Worm (Caenorhabditis elegans) whole organism, L2 larva: ENCODE measurements around the gene R04B5.11.

Source experiments
- alr-1 ChIP-seq: fragments of 150-350 bp; optimal IDR thresholded peaks from 2 replicates; lab custom pipeline; 2014; ENCODE audit warnings: missing biosample characterization, missing genetic modification characterization
- ceh-16 ChIP-seq: fragments of 150-350 bp; optimal IDR thresholded peaks from 2 replicates; lab custom pipeline; 2014; ENCODE audit warnings: missing biosample characterization, missing genetic modification characterization
- ceh-82 ChIP-seq: fragments of 150-350 bp; optimal IDR thresholded peaks from 2 replicates; lab custom pipeline; 2014; ENCODE audit warnings: missing biosample characterization, missing genetic modification characterization
- crh-2 ChIP-seq: sonication (generic microtip); optimal IDR thresholded peaks from 2 replicates; lab custom pipeline; 2017; ENCODE audit warnings: missing biosample characterization, missing genetic modification characterization
- lin-13 ChIP-seq: fragments of 150-350 bp; optimal IDR thresholded peaks from 2 replicates; lab custom pipeline; 2014; ENCODE audit warnings: missing biosample characterization, missing genetic modification reagents, missing genetic modification characterization
- lin-39 ChIP-seq: fragments of 150-350 bp; optimal IDR thresholded peaks from 2 replicates; lab custom pipeline; 2014; ENCODE audit warnings: missing biosample characterization, missing genetic modification reagents, missing genetic modification characterization
- lsy-2 ChIP-seq, 2 experiments: fragments of 150-350 bp in 1 of 2; sonication (generic microtip) in 1 of 2; optimal IDR thresholded peaks; 2 replicates each; lab custom pipeline; 2014 to 2017; ENCODE audit warnings: missing biosample characterization in 2 of 2, missing genetic modification characterization in 2 of 2
- mdl-1 ChIP-seq, 2 experiments: fragments of 150-350 bp in 1 of 2; sonication (generic microtip) in 1 of 2; optimal IDR thresholded peaks; 2 replicates each; lab custom pipeline; 2017; ENCODE audit warnings: missing biosample characterization in 2 of 2, missing genetic modification characterization in 2 of 2
- nhr-6 ChIP-seq: fragments of 150-350 bp; optimal IDR thresholded peaks from 2 replicates; lab custom pipeline; 2014; ENCODE audit warnings: missing biosample characterization, missing genetic modification characterization
- sma-9 ChIP-seq, 2 experiments: fragments of 150-350 bp in 1 of 2; sonication (generic microtip) in 1 of 2; optimal IDR thresholded peaks; 2 replicates each; lab custom pipeline; 2014 to 2016; ENCODE audit warnings: missing genetic modification characterization in 2 of 2, mild to moderate bottlenecking in 1 of 2, missing biosample characterization in 1 of 2, missing compliant biosample characterization in 1 of 2, missing genetic modification reagents in 1 of 2, moderate library complexity in 1 of 2
- snpc-4 ChIP-seq: fragments of 150-350 bp; optimal IDR thresholded peaks from 2 replicates; lab custom pipeline; 2014; ENCODE audit warnings: missing biosample characterization, missing genetic modification characterization
- ztf-11 ChIP-seq: sonication (generic microtip); optimal IDR thresholded peaks from 2 replicates; lab custom pipeline; 2017; ENCODE audit warnings: missing biosample characterization, missing genetic modification characterization
- ztf-4 ChIP-seq: fragments of 150-350 bp; optimal IDR thresholded peaks from 2 replicates; lab custom pipeline; 2014; ENCODE audit warnings: missing biosample characterization, missing genetic modification characterization

DNA sequence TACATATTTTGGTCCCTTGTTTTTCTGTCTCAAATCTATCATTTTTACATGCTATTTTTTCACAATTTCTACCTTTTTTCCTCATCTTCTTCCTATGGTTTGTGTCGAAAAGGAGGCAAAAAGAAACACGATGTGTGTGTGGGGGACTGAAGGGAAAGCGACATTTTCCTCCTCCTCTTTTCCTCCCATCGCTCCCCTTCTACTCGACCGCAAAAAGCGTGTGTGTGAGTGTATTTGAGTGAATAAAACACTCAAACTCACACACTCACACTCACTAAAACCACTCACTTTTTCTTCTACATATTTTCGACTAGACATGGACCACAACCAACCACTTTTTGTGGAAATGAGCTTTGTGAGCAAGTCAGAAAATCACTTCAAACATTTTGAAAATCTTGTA is 49.6 kb downstream of the R04B5.11 start:
- TF ChIP-seq nhr-6 (tag; lab: Kevin White, UChicago) (peak; percentile 42), mdl-1 (tag; optimal IDR thresholded peaks at IDR 0.05; lab: Kevin White, UChicago) (peak in 1 of 2 experiments; percentile 29), lin-39 (tag; lab: Kevin White, UChicago) (no peak), lsy-2 (tag; optimal IDR thresholded peaks at IDR 0.05; lab: Kevin White, UChicago) (peak; percentile 17 to 64), ceh-16 (tag; lab: Kevin White, UChicago) (no peak), snpc-4 (tag; lab: Kevin White, UChicago) (peak; percentile 2), ztf-11 (no peak), lin-13 (GFP tag; lab: Kevin White, UChicago) (no peak), ceh-82 (no peak), sma-9 (GFP tag; optimal IDR thresholded peaks at IDR 0.05; lab: Kevin White, UChicago) (peak; percentile 3), sma-9 (tag; optimal IDR thresholded peaks at IDR 0.05; lab: Kevin White, UChicago) (no peak), alr-1 (tag; lab: Kevin White, UChicago) (no peak), ztf-4 (no peak), crh-2 (peak; percentile 24)
